Worm (Caenorhabditis elegans) whole organism, L2 larva: ENCODE data around the gene T20D3.6.

Source experiments
- ama-1 ChIP-seq: fragments of 150-350 bp; optimal IDR thresholded peaks from 2 replicates; lab custom pipeline; 2018; ENCODE audit warnings: inconsistent platforms
- nhr-129 ChIP-seq: fragments of 150-350 bp; optimal IDR thresholded peaks from 2 replicates; lab custom pipeline; 2014; ENCODE audit warnings: missing biosample characterization, missing genetic modification characterization

- TF ChIP-seq nhr-129 (no peak), ama-1 (lab: Kevin White, UChicago) (no peak)
These were observed 45.7 kb upstream of the T20D3.6 start, which contains the start of gene C10C5.7 for ce11 chrIV:9384826-9385225.
